Worm (Caenorhabditis elegans): ENCODE results near the gene idh-2.

The idh-2 gene

DNA sequence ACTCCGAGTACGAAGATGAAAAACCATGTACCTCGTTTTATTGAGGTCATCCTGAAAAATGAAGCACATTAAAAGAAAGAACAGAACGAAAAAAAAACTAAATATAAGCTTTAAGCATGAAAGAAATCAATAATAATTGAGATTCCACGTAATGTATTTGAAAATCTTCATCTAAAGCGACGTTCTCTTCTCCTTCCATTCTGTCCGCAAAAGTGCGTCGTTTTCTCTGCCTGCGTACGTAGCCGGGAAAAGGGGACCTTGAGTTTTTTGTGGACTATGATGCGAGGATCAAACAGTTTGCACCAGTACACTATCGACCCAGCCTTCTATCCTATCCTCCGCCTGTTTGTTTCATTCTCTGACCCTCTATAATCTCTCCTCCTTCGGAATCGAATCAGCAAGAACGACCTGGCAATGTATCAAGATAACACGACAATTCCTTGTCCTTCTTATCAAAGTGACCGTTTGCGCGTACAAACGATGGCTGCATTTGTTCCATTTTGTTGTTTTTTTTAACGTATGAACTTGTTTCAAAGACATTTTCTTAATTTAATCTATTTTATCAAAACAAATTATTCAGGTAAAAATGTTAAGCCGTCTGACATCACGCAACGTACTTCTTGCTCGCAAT is at the start of gene idh-2, which contains the start of gene C34F6.7:
idh-2 (plus strand) TSS at position 581 of the 631 bp plus-strand sequence.
C34F6.7 (minus strand) TSS at position 51 of the 631 bp plus-strand sequence.
- TF ChIP-seq nhr-11 (tag; optimal IDR thresholded peaks at IDR 0.05) (no peak), elt-2 (tag; optimal IDR thresholded peaks at IDR 0.05) (peak; percentile 68), Y22D7AL.16 (tag; optimal IDR thresholded peaks at IDR 0.05) (no peak), pag-3 (tag; optimal IDR thresholded peaks at IDR 0.05; ENCODE audit: borderline replicate concordance) (no peak), F13H6.1 (tag; optimal IDR thresholded peaks at IDR 0.05) (no peak), ttx-3 (tag; optimal IDR thresholded peaks at IDR 0.05) (no peak), nfya-1 (tag; optimal IDR thresholded peaks at IDR 0.05) (peak; percentile 29), C38D4.7 (GFP tag; optimal IDR thresholded peaks at IDR 0.05) (no peak), K02D7.2 (tag; optimal IDR thresholded peaks at IDR 0.05) (no peak), hlh-15 (tag; optimal IDR thresholded peaks at IDR 0.05) (no peak), ceh-45 (GFP tag; IDR thresholded peaks at IDR 0.05) (no peak), dmd-4 (tag; optimal IDR thresholded peaks at IDR 0.05; ENCODE audit: borderline replicate concordance) (no peak), unc-3 (GFP tag; conservative IDR thresholded peaks at IDR 0.05) (no peak), unc-3 (tag; optimal IDR thresholded peaks at IDR 0.05) (no peak), ceh-34 (tag; optimal IDR thresholded peaks at IDR 0.05) (no peak), tbx-7 (tag; optimal IDR thresholded peaks at IDR 0.05) (no peak), ztf-16 (tag; optimal IDR thresholded peaks at IDR 0.05) (no peak), pax-1 (tag; optimal IDR thresholded peaks at IDR 0.05) (no peak)

DNA sequence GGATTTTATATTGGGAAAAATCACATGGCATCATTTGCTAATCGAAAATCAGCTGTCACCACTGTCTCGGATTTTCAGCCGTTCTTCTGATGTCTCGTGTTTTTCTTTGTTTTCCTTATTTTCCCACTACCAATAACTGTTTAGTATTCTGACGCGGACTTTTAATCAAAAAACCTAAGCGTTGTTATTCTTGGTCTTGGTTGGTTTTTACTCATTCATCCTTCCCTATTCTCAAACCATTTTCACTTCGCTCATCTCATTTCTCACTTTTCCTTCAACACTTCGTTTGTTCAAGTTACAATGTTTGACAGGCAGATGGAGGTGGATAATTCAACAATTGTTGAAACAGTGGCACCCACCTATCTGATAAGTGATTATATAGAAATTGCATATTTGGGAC is 37.2 kb upstream of the idh-2 start, which contains the start of gene gnrr-6:
gnrr-6 (plus strand) TSS at position 301 of the 400 bp plus-strand sequence.
- TF ChIP-seq nfya-1 (tag; optimal IDR thresholded peaks at IDR 0.05) (no peak), ceh-22 (tag; optimal IDR thresholded peaks at IDR 0.05) (no peak), ceh-19 (GFP tag; optimal IDR thresholded peaks at IDR 0.05) (no peak), C08G9.2 (tag; optimal IDR thresholded peaks at IDR 0.05) (no peak), pros-1 (tag; optimal IDR thresholded peaks at IDR 0.05) (no peak), odd-2 (tag; optimal IDR thresholded peaks at IDR 0.05) (no peak), ceh-31 (tag; optimal IDR thresholded peaks at IDR 0.05) (no peak), ceh-9 (tag; optimal IDR thresholded peaks at IDR 0.05) (no peak), ceh-34 (tag; optimal IDR thresholded peaks at IDR 0.05) (no peak), lim-6 (tag; optimal IDR thresholded peaks at IDR 0.05) (no peak), pha-2 (tag; optimal IDR thresholded peaks at IDR 0.05) (no peak)

DNA sequence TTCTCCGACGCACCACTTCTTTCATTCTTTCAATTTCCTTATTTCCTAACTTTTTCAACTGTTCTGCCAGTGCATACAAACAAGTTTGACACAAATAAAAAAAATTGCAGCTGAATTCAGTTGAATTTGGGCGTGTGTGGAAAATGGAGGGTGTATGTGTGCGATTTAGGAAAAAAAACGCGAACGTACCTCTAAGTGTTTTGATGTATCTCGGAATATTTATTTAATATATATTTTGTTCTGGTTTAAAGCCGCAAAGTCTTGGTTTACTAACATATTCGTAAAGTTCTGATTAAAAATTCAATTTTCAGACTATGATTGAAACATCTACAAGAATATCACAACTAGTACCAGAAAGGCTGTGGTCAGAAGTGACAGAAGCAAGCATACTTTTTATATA is 30.3 kb upstream of the idh-2 start, which contains the start of gene gnrr-7:
gnrr-7 (plus strand) TSS at position 301 of the 400 bp plus-strand sequence.
- TF ChIP-seq hlh-6 (tag; optimal IDR thresholded peaks at IDR 0.05) (no peak), unc-55 (GFP tag; optimal IDR thresholded peaks at IDR 0.05) (no peak), sox-2 (GFP tag; IDR thresholded peaks at IDR 0.05) (no peak), pros-1 (tag; optimal IDR thresholded peaks at IDR 0.05) (no peak), nhr-232 (tag; optimal IDR thresholded peaks at IDR 0.05) (no peak), C08G9.2 (tag; optimal IDR thresholded peaks at IDR 0.05) (no peak), ceh-24 (tag; optimal IDR thresholded peaks at IDR 0.05) (no peak), ttx-3 (tag; optimal IDR thresholded peaks at IDR 0.05) (no peak), unc-42 (tag; optimal IDR thresholded peaks at IDR 0.05) (no peak), unc-86 (tag; optimal IDR thresholded peaks at IDR 0.05) (no peak), fkh-6 (tag; optimal IDR thresholded peaks at IDR 0.05) (no peak), dve-1 (tag; optimal IDR thresholded peaks at IDR 0.05) (no peak), fax-1 (tag; optimal IDR thresholded peaks at IDR 0.05) (no peak)

DNA sequence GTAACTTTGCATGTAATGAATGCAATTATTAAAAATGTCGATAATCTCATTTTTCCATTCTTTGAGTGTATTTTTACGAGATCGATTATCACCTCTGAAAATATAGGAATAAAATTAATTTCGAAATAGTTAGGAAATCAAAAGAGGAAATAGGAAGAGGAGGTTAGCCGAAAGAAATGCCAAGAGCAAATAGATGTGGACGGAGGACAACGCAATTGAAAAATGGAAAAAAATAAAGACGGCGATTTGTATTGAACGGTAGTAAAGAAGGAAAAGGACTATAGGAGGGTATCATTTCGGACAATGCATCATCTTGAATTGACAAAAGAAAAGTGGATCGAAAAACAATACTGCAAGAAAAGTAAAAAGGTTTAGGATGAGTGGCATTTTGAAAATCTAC is 26.3 kb upstream of the idh-2 start, which contains the start of gene F13D2.1:
F13D2.1 (minus strand) TSS at position 101 of the 400 bp plus-strand sequence.
- TF ChIP-seq ceh-24 (tag; optimal IDR thresholded peaks at IDR 0.05) (no peak), pqm-1 (tag; optimal IDR thresholded peaks at IDR 0.05) (no peak), hlh-8 (tag; optimal IDR thresholded peaks at IDR 0.05) (no peak), pha-4 (tag; optimal IDR thresholded peaks at IDR 0.05) (no peak)
